Worm (Caenorhabditis elegans): Measurements from ENCODE around the gene htz-1.

Gene htz-1

ce11 chrIV:4400350-4401326 lies 45.4 kb upstream of the htz-1 start, which contains the start of gene Y24D9A.6 (continued):
- TF ChIP-seq mdl-1 (tag; optimal IDR thresholded peaks at IDR 0.05) (peak; percentile 19 to 81), ceh-82 (tag; optimal IDR thresholded peaks at IDR 0.05) (no peak), madf-9 (GFP tag; conservative IDR thresholded peaks at IDR 0.05) (no peak), vab-7 (GFP tag; IDR thresholded peaks at IDR 0.05) (no peak), dve-1 (tag; optimal IDR thresholded peaks at IDR 0.05; ENCODE audit: insufficient read depth) (peak; percentile 64), cey-2 (tag; optimal IDR thresholded peaks at IDR 0.05; ENCODE audit: borderline replicate concordance, insufficient read depth) (peak; percentile 23), set-16 (GFP tag; IDR thresholded peaks at IDR 0.05) (peak; percentile 81), D1046.2 (GFP tag; IDR thresholded peaks at IDR 0.05) (no peak), F49E8.2 (tag; optimal IDR thresholded peaks at IDR 0.05; ENCODE audit: borderline replicate concordance) (no peak), lin-1 (GFP tag; IDR thresholded peaks at IDR 0.05) (no peak), ctbp-1 (GFP tag; IDR thresholded peaks at IDR 0.05) (no peak), daf-19 (GFP tag; conservative IDR thresholded peaks at IDR 0.05) (no peak), snpc-1.2 (GFP tag; IDR thresholded peaks at IDR 0.05) (no peak), rbr-2 (tag; optimal IDR thresholded peaks at IDR 0.05) (no peak), T20F7.1 (GFP tag; optimal IDR thresholded peaks at IDR 0.05) (no peak), gei-8 (GFP tag; optimal IDR thresholded peaks at IDR 0.05) (no peak)

- TF ChIP-seq mdl-1 (tag; optimal IDR thresholded peaks at IDR 0.05) (peak in 1 of 2 experiments; percentile 28), ztf-7 (tag; optimal IDR thresholded peaks at IDR 0.05) (no peak), nhr-25 (tag; optimal IDR thresholded peaks at IDR 0.05; ENCODE audit: borderline replicate concordance, insufficient read depth) (peak; percentile 4), sdz-12 (GFP tag; optimal IDR thresholded peaks at IDR 0.05) (no peak), lsy-2 (tag; optimal IDR thresholded peaks at IDR 0.05) (peak in 1 of 2 experiments; percentile 52), hif-1 (tag; optimal IDR thresholded peaks at IDR 0.05) (peak in 1 of 2 experiments; percentile 3), hlh-11 (tag; optimal IDR thresholded peaks at IDR 0.05) (peak; percentile 67), nhr-10 (tag; optimal IDR thresholded peaks at IDR 0.05) (no peak), aly-2 (tag; optimal IDR thresholded peaks at IDR 0.05) (no peak), dve-1 (tag; optimal IDR thresholded peaks at IDR 0.05; ENCODE audit: insufficient read depth) (peak; percentile 66), nhr-41 (GFP tag; IDR thresholded peaks at IDR 0.05) (no peak), aha-1 (tag) (peak; percentile 32), dmd-6 (GFP tag; IDR thresholded peaks at IDR 0.05) (no peak), nhr-28 (tag; optimal IDR thresholded peaks at IDR 0.05) (peak; percentile 60), hlh-30 (tag; optimal IDR thresholded peaks at IDR 0.05; ENCODE audit: insufficient read depth) (peak; percentile 91), ceh-20 (GFP tag; IDR thresholded peaks at IDR 0.05) (no peak), F44E2.7 (GFP tag; IDR thresholded peaks at IDR 0.05) (no peak), F37D6.2 (tag; optimal IDR thresholded peaks at IDR 0.05) (no peak), dpl-1 (GFP tag; optimal IDR thresholded peaks at IDR 0.05) (peak; percentile 20), T20F7.1 (GFP tag; optimal IDR thresholded peaks at IDR 0.05) (peak; percentile 18), mep-1 (tag; optimal IDR thresholded peaks at IDR 0.05) (peak; percentile 66), hmg-1.1 (GFP tag; IDR thresholded peaks at IDR 0.05) (no peak)
These were observed 43.6 kb upstream of the htz-1 start for ce11 chrIV:4402413-4402812.

- no peak for TF ChIP-seq ZK337.2 (GFP tag; IDR thresholded peaks at IDR 0.05)
- TF ChIP-seq F49E8.2 (tag; optimal IDR thresholded peaks at IDR 0.05; ENCODE audit: borderline replicate concordance): no peak
- TF ChIP-seq F37D6.2 (tag; optimal IDR thresholded peaks at IDR 0.05): no peak
- TF ChIP-seq nhr-10 (tag; optimal IDR thresholded peaks at IDR 0.05): no peak
- TF ChIP-seq ama-1 (optimal IDR thresholded peaks at IDR 0.05): peak; percentile 33
- TF ChIP-seq aly-2 (tag; optimal IDR thresholded peaks at IDR 0.05): no peak
- TF ChIP-seq nhr-102 (tag; optimal IDR thresholded peaks at IDR 0.05): no peak
- TF ChIP-seq T26A8.4 (GFP tag; IDR thresholded peaks at IDR 0.05): peak; percentile 31; the same call in 1 of the 2 replicates
- no peak for TF ChIP-seq Y48G9A.11 (GFP tag; IDR thresholded peaks at IDR 0.05)
- TF ChIP-seq gei-8 (GFP tag; optimal IDR thresholded peaks at IDR 0.05): no peak
- TF ChIP-seq T20F7.1 (GFP tag; optimal IDR thresholded peaks at IDR 0.05): no peak
- TF ChIP-seq lin-15B (tag; optimal IDR thresholded peaks at IDR 0.05): no peak
- TF ChIP-seq unc-130 (GFP tag; optimal IDR thresholded peaks at IDR 0.05): no peak
- no peak for TF ChIP-seq hif-1 (tag; optimal IDR thresholded peaks at IDR 0.05)
- TF ChIP-seq dmd-9 (GFP tag; IDR thresholded peaks at IDR 0.05): no peak
- no peak for TF ChIP-seq D1046.2 (GFP tag; IDR thresholded peaks at IDR 0.05)
- TF ChIP-seq daf-8 (GFP tag; IDR thresholded peaks at IDR 0.05): no peak
- no peak for TF ChIP-seq nhr-76 (tag; optimal IDR thresholded peaks at IDR 0.05)
These were observed 42.1 kb upstream of the htz-1 start for ce11 chrIV:4403870-4404269.

Data from whole organism, L4 larva.